Fruit fly (Drosophila melanogaster) whole organism, prepupa: ENCODE measurements around the gene MRG15.

Experiments used
- Blimp-1 ChIP-seq: fragments of 200-800 bp; sonication (Bioruptor generic); optimal IDR thresholded peaks from 3 replicates; lab custom pipeline; 2017; ENCODE audit warnings: missing biosample characterization, missing genetic modification characterization, mild to moderate bottlenecking, moderate library complexity, missing genetic modification reagents
- CG10631 ChIP-seq: fragments of 200-800 bp; sonication (Bioruptor generic); optimal IDR thresholded peaks from 2 replicates; lab custom pipeline; 2016; ENCODE audit warnings: missing biosample characterization, missing genetic modification characterization
- CG11294 ChIP-seq: fragments of 200-800 bp; sonication (Bioruptor generic); IDR thresholded peaks from 2 replicates; pipeline ENCODE4 v1.3.6; 2022; ENCODE audit warnings: missing biosample characterization, missing genetic modification characterization
- CG11762 ChIP-seq: fragments of 200-800 bp; sonication (Bioruptor generic); optimal IDR thresholded peaks from 3 replicates; lab custom pipeline; 2016; ENCODE audit warnings: missing biosample characterization, missing genetic modification characterization; ENCODE audit not compliant: insufficient read depth
- CG11902 ChIP-seq: fragments of 200-800 bp; sonication (Bioruptor generic); optimal IDR thresholded peaks from 3 replicates; lab custom pipeline; 2016; ENCODE audit warnings: missing biosample characterization, missing genetic modification characterization
- CG15336 ChIP-seq: fragments of 200-800 bp; sonication (Bioruptor generic); IDR thresholded peaks from 2 replicates; pipeline ENCODE4 v1.3.6; 2022; ENCODE audit warnings: missing biosample characterization, missing genetic modification characterization
- CG3032 ChIP-seq: fragments of 200-800 bp; optimal IDR thresholded peaks from 2 replicates; lab custom pipeline; 2019; ENCODE audit warnings: missing biosample characterization, mild to moderate bottlenecking, missing genetic modification characterization, moderate library complexity
- CG31627 ChIP-seq: fragments of 200-800 bp; sonication (Bioruptor generic); optimal IDR thresholded peaks from 3 replicates; lab custom pipeline; 2016; ENCODE audit warnings: missing biosample characterization, missing genetic modification characterization
- CG32006 ChIP-seq: fragments of 200-800 bp; sonication (Bioruptor generic); optimal IDR thresholded peaks from 3 replicates; lab custom pipeline; 2017; ENCODE audit warnings: missing biosample characterization, mild to moderate bottlenecking, missing genetic modification characterization
- CG6276 ChIP-seq: fragments of 200-800 bp; sonication (Bioruptor generic); optimal IDR thresholded peaks from 2 replicates; lab custom pipeline; 2017; ENCODE audit warnings: missing biosample characterization, mild to moderate bottlenecking, missing genetic modification characterization
- CG6792 ChIP-seq: fragments of 200-800 bp; sonication (Bioruptor generic); optimal IDR thresholded peaks from 3 replicates; lab custom pipeline; 2016; ENCODE audit warnings: missing biosample characterization, missing genetic modification characterization
- CG6854 ChIP-seq: fragments of 200-800 bp; sonication (Bioruptor generic); optimal IDR thresholded peaks from 2 replicates; lab custom pipeline; 2017; ENCODE audit warnings: missing biosample characterization, mild to moderate bottlenecking, missing genetic modification characterization
- CG7368 ChIP-seq: fragments of 200-800 bp; sonication (Bioruptor generic); optimal IDR thresholded peaks from 3 replicates; lab custom pipeline; 2016; ENCODE audit warnings: missing biosample characterization, missing genetic modification characterization
- CG8319 ChIP-seq: fragments of 200-800 bp; sonication (Bioruptor generic); optimal IDR thresholded peaks from 3 replicates; lab custom pipeline; 2016; ENCODE audit warnings: missing biosample characterization, missing genetic modification characterization
- CG8632 ChIP-seq: fragments of 200-800 bp; sonication (Bioruptor generic); optimal IDR thresholded peaks from 3 replicates; lab custom pipeline; 2016; ENCODE audit warnings: missing biosample characterization, missing genetic modification characterization
- Eip75B ChIP-seq: fragments of 200-800 bp; sonication (Bioruptor generic); optimal IDR thresholded peaks from 3 replicates; lab custom pipeline; 2016; ENCODE audit warnings: missing biosample characterization, missing genetic modification characterization
- Eip78C ChIP-seq: fragments of 200-800 bp; sonication (Bioruptor generic); peaks from one replicate; lab custom pipeline; 2016; ENCODE audit warnings: missing biosample characterization, missing genetic modification characterization
- Eip93F ChIP-seq: fragments of 200-800 bp; sonication (Bioruptor generic); optimal IDR thresholded peaks from 2 replicates; lab custom pipeline; 2016; ENCODE audit warnings: missing biosample characterization, mild to moderate bottlenecking, missing genetic modification characterization
- Ets21C ChIP-seq: fragments of 200-800 bp; sonication (Bioruptor generic); optimal IDR thresholded peaks from 3 replicates; lab custom pipeline; 2016; ENCODE audit warnings: missing biosample characterization, missing genetic modification characterization
- Ets96B ChIP-seq: fragments of 200-800 bp; optimal IDR thresholded peaks from 2 replicates; lab custom pipeline; 2019; ENCODE audit warnings: missing biosample characterization, mild to moderate bottlenecking, missing genetic modification characterization, moderate library complexity
- Gug ChIP-seq: fragments of 200-800 bp; sonication (Bioruptor generic); IDR thresholded peaks from 2 replicates; pipeline ENCODE4 v1.3.6; 2022; ENCODE audit warnings: missing biosample characterization, missing genetic modification characterization
- Hr38 ChIP-seq: sonication (Bioruptor generic); optimal IDR thresholded peaks from 2 replicates; lab custom pipeline; 2016; ENCODE audit warnings: missing biosample characterization, missing genetic modification characterization
- Hr39 ChIP-seq: fragments of 200-800 bp; sonication (Bioruptor generic); optimal IDR thresholded peaks from 2 replicates; lab custom pipeline; 2016; ENCODE audit warnings: missing biosample characterization, missing genetic modification characterization
- Lpt ChIP-seq: fragments of 200-800 bp; sonication (Bioruptor generic); optimal IDR thresholded peaks from 3 replicates; lab custom pipeline; 2016; ENCODE audit warnings: missing biosample characterization, missing genetic modification characterization
- OdsH ChIP-seq: fragments of 200-800 bp; sonication (Bioruptor generic); optimal IDR thresholded peaks from 3 replicates; lab custom pipeline; 2016; ENCODE audit warnings: missing biosample characterization, missing genetic modification characterization
- Smox ChIP-seq: fragments of 200-800 bp; sonication (Bioruptor generic); optimal IDR thresholded peaks from 3 replicates; lab custom pipeline; 2016; ENCODE audit warnings: missing biosample characterization, missing genetic modification characterization
- Sox14 ChIP-seq: fragments of 200-800 bp; sonication (Bioruptor generic); optimal IDR thresholded peaks from 3 replicates; lab custom pipeline; 2016; ENCODE audit warnings: missing biosample characterization, missing genetic modification characterization
- Sox15 ChIP-seq: fragments of 200-800 bp; sonication (Bioruptor generic); optimal IDR thresholded peaks from 3 replicates; lab custom pipeline; 2016; ENCODE audit warnings: missing biosample characterization, missing genetic modification characterization
- acj6 ChIP-seq: fragments of 200-800 bp; sonication (Bioruptor generic); optimal IDR thresholded peaks from 3 replicates; lab custom pipeline; 2016; ENCODE audit warnings: missing biosample characterization, missing genetic modification characterization
- dac ChIP-seq: fragments of 200-800 bp; sonication (Bioruptor generic); optimal IDR thresholded peaks from 2 replicates; lab custom pipeline; 2017; ENCODE audit warnings: missing biosample characterization, mild to moderate bottlenecking, missing genetic modification characterization
- dsx ChIP-seq: fragments of 200-800 bp; optimal IDR thresholded peaks from 3 replicates; lab custom pipeline; 2019; ENCODE audit warnings: missing biosample characterization, mild to moderate bottlenecking, missing genetic modification characterization, moderate library complexity; ENCODE audit not compliant: poor library complexity, severe bottlenecking
- eg ChIP-seq: fragments of 200-800 bp; sonication (Bioruptor generic); IDR thresholded peaks from 3 replicates; pipeline ENCODE4 v1.3.6; 2022; ENCODE audit warnings: missing biosample characterization, missing genetic modification characterization
- fd59A ChIP-seq: fragments of 200-800 bp; sonication (Bioruptor generic); optimal IDR thresholded peaks from 2 replicates; lab custom pipeline; 2017; ENCODE audit warnings: missing biosample characterization, mild to moderate bottlenecking, missing genetic modification characterization, missing genetic modification reagents
- fd85E ChIP-seq: fragments of 200-800 bp; sonication (Bioruptor generic); optimal IDR thresholded peaks from 3 replicates; lab custom pipeline; 2016; ENCODE audit warnings: missing biosample characterization, missing genetic modification characterization
- fkh ChIP-seq: fragments of 200-800 bp; sonication (Bioruptor generic); optimal IDR thresholded peaks from 3 replicates; lab custom pipeline; 2017; ENCODE audit warnings: missing biosample characterization, mild to moderate bottlenecking, missing genetic modification characterization, moderate library complexity
- lz ChIP-seq: fragments of 200-800 bp; sonication (Bioruptor generic); optimal IDR thresholded peaks from 3 replicates; lab custom pipeline; 2016; ENCODE audit warnings: missing biosample characterization, missing genetic modification characterization
- net ChIP-seq: fragments of 200-800 bp; sonication (Bioruptor generic); optimal IDR thresholded peaks from 3 replicates; lab custom pipeline; 2016; ENCODE audit warnings: missing biosample characterization, missing genetic modification characterization
- spab ChIP-seq: fragments of 200-800 bp; sonication (Bioruptor generic); optimal IDR thresholded peaks from 2 replicates; lab custom pipeline; 2017; ENCODE audit warnings: missing biosample characterization, mild to moderate bottlenecking, missing genetic modification characterization, missing genetic modification reagents
- ss ChIP-seq, 2 experiments: fragments of 200-800 bp; sonication (Bioruptor generic); optimal IDR thresholded peaks; 2 replicates in 1 of 2; 3 replicates in 1 of 2; lab custom pipeline; 2017 to 2018; ENCODE audit warnings: mild to moderate bottlenecking in 2 of 2, missing biosample characterization in 2 of 2, missing genetic modification characterization in 2 of 2, moderate library complexity in 1 of 2
- svp ChIP-seq: fragments of 200-800 bp; sonication (Bioruptor generic); peaks from one replicate; lab custom pipeline; 2016; ENCODE audit warnings: missing biosample characterization, missing genetic modification characterization
- topi ChIP-seq: fragments of 200-800 bp; sonication (Bioruptor generic); optimal IDR thresholded peaks from 3 replicates; lab custom pipeline; 2016; ENCODE audit warnings: missing biosample characterization, missing genetic modification characterization
- vri ChIP-seq: fragments of 200-800 bp; sonication (Bioruptor generic); optimal IDR thresholded peaks from 3 replicates; lab custom pipeline; 2016; ENCODE audit warnings: missing biosample characterization, mild to moderate bottlenecking, missing genetic modification characterization

MRG15 gene

DNA sequence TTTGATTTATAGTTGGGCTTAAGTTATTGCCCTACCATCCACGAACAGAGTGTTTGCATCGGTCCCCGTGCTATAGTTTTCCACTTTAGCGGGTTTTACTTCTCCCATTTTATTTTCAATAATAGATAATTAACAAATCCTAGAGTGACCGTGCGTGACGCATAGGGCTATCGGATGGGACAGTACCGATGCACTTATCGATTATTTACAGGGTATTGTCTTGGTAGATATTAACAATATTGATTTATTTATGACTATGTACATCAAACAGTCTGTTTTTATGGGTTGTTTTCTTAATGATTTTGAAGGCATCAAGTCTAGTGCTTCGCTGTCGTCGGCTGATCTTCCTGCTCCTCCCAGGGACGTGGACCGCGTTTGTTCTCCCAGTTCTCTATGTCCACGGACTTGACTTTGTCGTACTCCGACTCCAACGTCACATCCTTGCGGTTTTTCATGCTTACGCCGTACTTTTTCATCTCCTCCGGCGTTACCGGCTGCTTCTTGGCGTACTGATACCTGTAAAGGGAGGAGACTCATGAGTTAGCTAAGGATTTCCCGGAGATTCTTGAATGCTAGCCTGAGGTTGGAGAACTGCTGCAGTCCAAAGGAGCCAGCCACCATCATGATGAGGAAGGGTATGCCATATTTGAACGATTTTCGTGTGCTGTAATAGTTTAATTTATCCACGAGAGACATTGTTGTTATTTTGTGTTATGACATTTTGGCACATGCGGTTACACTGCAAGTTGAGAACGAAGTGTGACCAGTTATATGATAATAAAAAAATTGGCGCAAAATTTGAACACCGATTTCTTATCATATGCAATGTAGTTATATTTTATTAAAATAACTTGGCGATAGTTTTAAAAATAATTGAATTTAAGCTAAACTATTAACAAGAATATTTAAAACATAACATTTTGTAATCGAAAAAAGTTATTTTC is at the start of gene MRG15, which contains the start of gene Tm1:
Gene MRG15 (minus strand): TSS at position 184 of the 944 bp plus-strand sequence.
Gene Tm1 (plus strand): TSS at position 295 of the 944 bp plus-strand sequence.
- TF ChIP-seq CG32006 (GFP tag; lab: Kevin White, UChicago) (no peak), svp (GFP tag; lab: Kevin White, UChicago) (peak; percentile 10), vri (peak; percentile 57), Eip78C (peak; percentile 56), CG7368 (no peak), Sox14 (GFP tag; lab: Kevin White, UChicago) (peak; percentile 10), CG6854 (GFP tag; lab: Kevin White, UChicago) (no peak), fkh (GFP tag; lab: Kevin White, UChicago) (peak; percentile 31), Hr39 (peak; percentile 1), net (no peak), dac (GFP tag; lab: Kevin White, UChicago) (no peak), CG8319 (GFP tag; lab: Kevin White, UChicago) (no peak), Eip75B (no peak), eg (GFP tag; lab: Robert Waterston, UW) (no peak), dsx (GFP tag; lab: Kevin White, UChicago) (peak; percentile 91)

DNA sequence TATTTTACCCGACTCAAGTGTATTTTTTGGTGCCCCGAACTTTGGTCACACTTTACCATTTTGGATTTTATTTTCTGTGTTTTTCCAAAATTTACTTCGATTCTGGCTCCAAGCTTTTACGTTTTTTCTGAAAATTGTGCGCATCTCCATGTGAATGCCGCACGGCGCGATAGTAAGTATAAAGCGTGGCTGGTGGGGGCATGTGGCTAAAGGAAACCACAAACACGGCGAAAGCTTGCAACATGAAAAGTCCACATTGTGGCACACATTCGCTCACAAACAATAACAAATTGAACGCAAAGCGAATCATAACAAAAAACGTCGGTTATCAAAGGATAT is 42.8 kb upstream of the MRG15 start, which contains the start of gene ear:
Gene ear (plus strand): TSS at position 10 of the 339 bp plus-strand sequence.
- no peak for TF ChIP-seq CG6792 (GFP tag; lab: Kevin White, UChicago)
- peak; percentile 3 for TF ChIP-seq dsx (GFP tag; lab: Kevin White, UChicago)
- TF ChIP-seq, all 60 proteins: peak for 1

- TF ChIP-seq ss (GFP tag; optimal IDR thresholded peaks at IDR 0.05; lab: Kevin White, UChicago) (peak in 1 of 2 experiments; percentile 42), Smox (no peak), vri (no peak), dsx (GFP tag; lab: Kevin White, UChicago) (peak; percentile 31), Hr38 (GFP tag; lab: Kevin White, UChicago) (no peak), CG10631 (GFP tag; lab: Kevin White, UChicago) (peak; percentile 58), CG31627 (GFP tag; lab: Kevin White, UChicago) (peak; percentile 57), topi (GFP tag; lab: Kevin White, UChicago) (peak; percentile 63), dac (GFP tag; lab: Kevin White, UChicago) (peak; percentile 51), CG3032 (tag; lab: Kevin White, UChicago) (peak; percentile 55), CG6276 (GFP tag; lab: Kevin White, UChicago) (no peak), CG11762 (peak; percentile 16), acj6 (GFP tag; lab: Kevin White, UChicago) (peak; percentile 56), Eip78C (peak; percentile 89), CG11902 (peak; percentile 16), Blimp-1 (peak; percentile 7), fkh (GFP tag; lab: Kevin White, UChicago) (peak; percentile 59), Sox14 (GFP tag; lab: Kevin White, UChicago) (peak; percentile 61), Ets96B (tag; lab: Kevin White, UChicago) (peak; percentile 34), lz (peak; percentile 68), Gug (GFP tag; lab: Robert Waterston, UW) (no peak), fd59A (GFP tag; lab: Kevin White, UChicago) (peak; percentile 30), net (no peak), fd85E (GFP tag; lab: Kevin White, UChicago) (no peak), Eip75B (peak; percentile 61), CG8632 (GFP tag; lab: Kevin White, UChicago) (peak; percentile 40), Sox15 (GFP tag; lab: Kevin White, UChicago) (peak; percentile 20), Ets21C (GFP tag; lab: Kevin White, UChicago) (peak; percentile 58), Eip93F (GFP tag; lab: Kevin White, UChicago) (no peak), OdsH (GFP tag; lab: Kevin White, UChicago) (peak; percentile 59), spab (GFP tag; lab: Kevin White, UChicago) (no peak), eg (GFP tag; lab: Robert Waterston, UW) (peak; percentile 54), CG15336 (0 out of 2 replicates have a peak, but pooled peaks have one; percentile 24), CG11294 (peak; percentile 10; the same call in 1 of the 2 replicates), Lpt (GFP tag; lab: Kevin White, UChicago) (peak; percentile 2)
These were observed 42.2 kb upstream of the MRG15 start, which contains the start of the genes CG6276 and CG44040 for dm6 chr3R:15319912-15320746. Gene CG6276, minus strand, starts transcription at chr3R:15320069. Gene CG44040, plus strand, starts transcription at chr3R:15320378.
